Fruit fly (Drosophila melanogaster) whole organism, embryonic: ENCODE results near the gene stnB.

Experiments
- CG10274 ChIP-seq: fragments of 200-800 bp; sonication (Bioruptor generic); optimal IDR thresholded peaks from 3 replicates; lab custom pipeline; 2017; ENCODE audit warnings: missing biosample characterization, mild to moderate bottlenecking, missing genetic modification characterization
- CG11247 ChIP-seq: fragments of 200-800 bp; sonication (Bioruptor generic); IDR thresholded peaks from 2 replicates; pipeline ENCODE4 v1.3.6; 2022; ENCODE audit warnings: missing biosample characterization, missing genetic modification characterization
- CG11504 ChIP-seq: fragments of 200-800 bp; sonication (Bioruptor generic); optimal IDR thresholded peaks from 3 replicates; lab custom pipeline; 2019; ENCODE audit warnings: missing biosample characterization, mild to moderate bottlenecking, missing genetic modification characterization, moderate library complexity
- CG11695 ChIP-seq: fragments of 200-800 bp; sonication (Bioruptor generic); IDR thresholded peaks from 3 replicates; pipeline ENCODE4 v1.3.6; 2022; ENCODE audit warnings: missing biosample characterization, missing genetic modification characterization
- CG12104 ChIP-seq: fragments of 200-800 bp; sonication (Bioruptor generic); optimal IDR thresholded peaks from 3 replicates; lab custom pipeline; 2016; ENCODE audit warnings: missing biosample characterization, missing genetic modification characterization
- CG13424 ChIP-seq: fragments of 200-800 bp; sonication (Bioruptor generic); optimal IDR thresholded peaks from 2 replicates; lab custom pipeline; 2019; ENCODE audit warnings: missing biosample characterization, mild to moderate bottlenecking, missing genetic modification characterization, moderate library complexity
- CG13775 ChIP-seq: fragments of 200-800 bp; sonication (Bioruptor generic); optimal IDR thresholded peaks from 3 replicates; lab custom pipeline; 2017; ENCODE audit warnings: missing biosample characterization, mild to moderate bottlenecking, missing genetic modification characterization
- CG17186 ChIP-seq: fragments of 200-800 bp; sonication (Bioruptor generic); optimal IDR thresholded peaks from 3 replicates; lab custom pipeline; 2017; ENCODE audit warnings: missing biosample characterization, missing genetic modification reagents, missing genetic modification characterization
- CG17359 ChIP-seq: fragments of 200-800 bp; sonication (Bioruptor generic); optimal IDR thresholded peaks from 3 replicates; lab custom pipeline; 2018; ENCODE audit warnings: missing biosample characterization, mild to moderate bottlenecking, missing genetic modification characterization, moderate library complexity
- CG17829 ChIP-seq: fragments of 200-800 bp; optimal IDR thresholded peaks from 2 replicates; lab custom pipeline; 2019; ENCODE audit warnings: missing biosample characterization, mild to moderate bottlenecking, missing genetic modification characterization, moderate library complexity
- CG2116 ChIP-seq: fragments of 200-800 bp; sonication (Bioruptor generic); optimal IDR thresholded peaks from 3 replicates; lab custom pipeline; 2018; ENCODE audit warnings: missing biosample characterization, mild to moderate bottlenecking, missing genetic modification characterization
- CG2199 ChIP-seq: fragments of 200-800 bp; sonication (Bioruptor generic); IDR thresholded peaks from 3 replicates; pipeline ENCODE4 v1.3.6; 2022; ENCODE audit warnings: missing biosample characterization, missing genetic modification characterization
- CG2202 ChIP-seq: fragments of 200-800 bp; sonication (Bioruptor generic); optimal IDR thresholded peaks from 2 replicates; lab custom pipeline; 2018; ENCODE audit warnings: missing biosample characterization, mild to moderate bottlenecking, missing genetic modification characterization
- CG30020 ChIP-seq: fragments of 200-800 bp; optimal IDR thresholded peaks from 2 replicates; lab custom pipeline; 2019; ENCODE audit warnings: missing biosample characterization, mild to moderate bottlenecking, missing genetic modification characterization, moderate library complexity
- CG30431 ChIP-seq: fragments of 200-800 bp; sonication (Bioruptor generic); optimal IDR thresholded peaks from 2 replicates; lab custom pipeline; 2017; ENCODE audit warnings: missing biosample characterization, missing genetic modification characterization
- CG31224 ChIP-seq: fragments of 200-800 bp; sonication (Bioruptor generic); IDR thresholded peaks from 2 replicates; pipeline ENCODE4 v1.3.6; 2022; ENCODE audit warnings: missing biosample characterization, missing genetic modification characterization
- CG43689 ChIP-seq: fragments of 200-800 bp; sonication (Bioruptor generic); IDR thresholded peaks from 2 replicates; pipeline ENCODE4 v1.3.6; 2022; ENCODE audit warnings: missing biosample characterization, missing genetic modification characterization
- CG4424 ChIP-seq: fragments of 200-800 bp; sonication (Bioruptor generic); optimal IDR thresholded peaks from 3 replicates; lab custom pipeline; 2016; ENCODE audit warnings: missing biosample characterization, missing genetic modification characterization
- CG6689 ChIP-seq: fragments of 200-800 bp; sonication (Bioruptor generic); IDR thresholded peaks from 2 replicates; pipeline ENCODE4 v1.3.6; 2022; ENCODE audit warnings: missing biosample characterization, missing genetic modification characterization
- CG6813 ChIP-seq: fragments of 200-800 bp; sonication (Bioruptor generic); optimal IDR thresholded peaks from 2 replicates; lab custom pipeline; 2017; ENCODE audit warnings: missing biosample characterization, missing genetic modification characterization, mild to moderate bottlenecking, moderate library complexity, missing genetic modification reagents
- CG9437 ChIP-seq: fragments of 200-800 bp; sonication (Bioruptor generic); optimal IDR thresholded peaks from 2 replicates; lab custom pipeline; 2018; ENCODE audit warnings: missing biosample characterization, mild to moderate bottlenecking, missing genetic modification characterization
- CTCF ChIP-seq: fragments of 200-800 bp; sonication (Bioruptor generic); optimal IDR thresholded peaks from 2 replicates; lab custom pipeline; 2017; ENCODE audit warnings: missing biosample characterization, mild to moderate bottlenecking, missing genetic modification characterization, moderate library complexity
- D19A ChIP-seq: fragments of 200-800 bp; optimal IDR thresholded peaks from 3 replicates; lab custom pipeline; 2019; ENCODE audit warnings: missing biosample characterization, mild to moderate bottlenecking, missing genetic modification characterization, moderate library complexity
- ERR ChIP-seq: fragments of 200-800 bp; sonication (Bioruptor generic); optimal IDR thresholded peaks from 2 replicates; lab custom pipeline; 2016; ENCODE audit warnings: missing biosample characterization, missing genetic modification characterization
- Hmx ChIP-seq: fragments of 200-800 bp; sonication (Bioruptor generic); optimal IDR thresholded peaks from 2 replicates; lab custom pipeline; 2016; ENCODE audit warnings: missing biosample characterization, missing genetic modification characterization
- Kr ChIP-seq: fragments of 200-800 bp; sonication (Bioruptor generic); optimal IDR thresholded peaks from 2 replicates; lab custom pipeline; 2017; ENCODE audit warnings: missing biosample characterization, mild to moderate bottlenecking, missing genetic modification characterization
- Lim3 ChIP-seq: fragments of 200-800 bp; sonication (Bioruptor generic); IDR thresholded peaks from 2 replicates; pipeline ENCODE4 v1.3.6; 2022; ENCODE audit warnings: missing biosample characterization, missing genetic modification characterization
- MTF-1 ChIP-seq: fragments of 200-800 bp; sonication (Bioruptor generic); optimal IDR thresholded peaks from 2 replicates; lab custom pipeline; 2018; ENCODE audit warnings: missing biosample characterization, mild to moderate bottlenecking, missing genetic modification characterization, borderline replicate concordance
- Nf-YB ChIP-seq: fragments of 200-800 bp; sonication (Bioruptor generic); optimal IDR thresholded peaks from 3 replicates; lab custom pipeline; 2019; ENCODE audit warnings: missing biosample characterization, mild to moderate bottlenecking, missing genetic modification characterization, moderate library complexity
- Sry-δ ChIP-seq: fragments of 200-800 bp; sonication (Bioruptor generic); optimal IDR thresholded peaks from 2 replicates; lab custom pipeline; 2016; ENCODE audit warnings: missing biosample characterization, missing genetic modification characterization
- Xbp1 ChIP-seq: fragments of 200-800 bp; sonication (Bioruptor generic); optimal IDR thresholded peaks from 3 replicates; lab custom pipeline; 2016; ENCODE audit warnings: missing biosample characterization, mild to moderate bottlenecking, missing genetic modification characterization
- al ChIP-seq: fragments of 200-800 bp; sonication (Bioruptor generic); IDR thresholded peaks from 2 replicates; pipeline ENCODE4 v1.3.6; 2022; ENCODE audit warnings: missing biosample characterization, missing genetic modification characterization
- bigmax ChIP-seq: fragments of 200-800 bp; sonication (Bioruptor generic); optimal IDR thresholded peaks from 2 replicates; lab custom pipeline; 2018; ENCODE audit warnings: missing biosample characterization, mild to moderate bottlenecking, missing genetic modification characterization
- cas ChIP-seq: fragments of 200-800 bp; sonication (Bioruptor generic); IDR thresholded peaks from 2 replicates; pipeline ENCODE4 v1.3.6; 2022; ENCODE audit warnings: missing biosample characterization, missing genetic modification characterization
- crc ChIP-seq: fragments of 200-800 bp; sonication (Bioruptor generic); optimal IDR thresholded peaks from 2 replicates; lab custom pipeline; 2016; ENCODE audit warnings: missing biosample characterization, missing genetic modification characterization
- crol ChIP-seq: fragments of 200-800 bp; sonication (Bioruptor generic); IDR thresholded peaks from 2 replicates; pipeline ENCODE4 v1.3.6; 2022; ENCODE audit warnings: missing biosample characterization, missing genetic modification characterization
- disco-r ChIP-seq: fragments of 200-800 bp; sonication (Bioruptor generic); optimal IDR thresholded peaks from 2 replicates; lab custom pipeline; 2016; ENCODE audit warnings: missing biosample characterization, missing genetic modification characterization
- dmrt99B ChIP-seq: fragments of 200-800 bp; sonication (Bioruptor generic); optimal IDR thresholded peaks from 2 replicates; lab custom pipeline; 2018; ENCODE audit warnings: missing biosample characterization, mild to moderate bottlenecking, missing genetic modification characterization, moderate library complexity
- eve ChIP-seq, 2 experiments: fragments of >200 bp; optimal IDR thresholded peaks; 2 replicates each; lab custom pipeline; 2017; ENCODE audit warnings: missing biosample characterization in 2 of 2, missing genetic modification characterization in 2 of 2
- fd96Cb ChIP-seq: fragments of 200-800 bp; sonication (Bioruptor generic); optimal IDR thresholded peaks from 2 replicates; lab custom pipeline; 2018; ENCODE audit warnings: missing biosample characterization, mild to moderate bottlenecking, missing genetic modification characterization, moderate library complexity
- fru ChIP-seq: fragments of >200 bp; optimal IDR thresholded peaks from 2 replicates; lab custom pipeline; 2017
- gem ChIP-seq: fragments of 200-800 bp; sonication (Bioruptor generic); optimal IDR thresholded peaks from 2 replicates; lab custom pipeline; 2019; ENCODE audit warnings: missing biosample characterization, mild to moderate bottlenecking, missing genetic modification characterization, moderate library complexity
- gsb-n ChIP-seq: fragments of 200-800 bp; sonication (Bioruptor generic); optimal IDR thresholded peaks from 3 replicates; lab custom pipeline; 2018; ENCODE audit warnings: missing biosample characterization, mild to moderate bottlenecking, missing genetic modification characterization
- pan ChIP-seq, 4 experiments: fragments of >200 bp in 3 of 4; fragments of 200-800 bp in 1 of 4; sonication (Bioruptor generic) in 1 of 4; optimal IDR thresholded peaks in 3 of 4; IDR thresholded peaks in 1 of 4; 2 replicates each; pipeline versions ENCODE4 v1.3.6 to Lab custom; 2017 to 2022; ENCODE audit warnings: missing biosample characterization in 2 of 4, missing genetic modification characterization in 2 of 4, mixed read lengths in 1 of 4
- pfk ChIP-seq: fragments of 200-800 bp; sonication (Bioruptor generic); optimal IDR thresholded peaks from 2 replicates; lab custom pipeline; 2018; ENCODE audit warnings: missing biosample characterization, mild to moderate bottlenecking, missing genetic modification characterization, moderate library complexity
- pho ChIP-seq: fragments of 200-800 bp; sonication (Bioruptor generic); optimal IDR thresholded peaks from 2 replicates; lab custom pipeline; 2016; ENCODE audit warnings: missing biosample characterization, missing genetic modification characterization
- sc ChIP-seq, 3 experiments: fragments of >200 bp in 2 of 3; fragments of 200-800 bp in 1 of 3; sonication (Bioruptor generic) in 1 of 3; optimal IDR thresholded peaks; 2 replicates in 2 of 3; 3 replicates in 1 of 3; lab custom pipeline; 2017; ENCODE audit warnings: mild to moderate bottlenecking in 1 of 3, missing biosample characterization in 1 of 3, missing genetic modification characterization in 1 of 3, missing genetic modification reagents in 1 of 3
- sima ChIP-seq: fragments of 200-800 bp; sonication (Bioruptor generic); optimal IDR thresholded peaks from 2 replicates; lab custom pipeline; 2016; ENCODE audit warnings: missing biosample characterization, missing genetic modification characterization
- sisA ChIP-seq: fragments of 200-800 bp; sonication (Bioruptor generic); IDR thresholded peaks from 2 replicates; pipeline ENCODE4 v1.3.6; 2022; ENCODE audit warnings: missing biosample characterization, missing genetic modification characterization
- tio ChIP-seq: fragments of 200-800 bp; sonication (Bioruptor generic); optimal IDR thresholded peaks from 2 replicates; lab custom pipeline; 2017; ENCODE audit warnings: missing biosample characterization, missing genetic modification characterization, inconsistent platforms
- tna ChIP-seq: fragments of 200-800 bp; sonication (Bioruptor generic); IDR thresholded peaks from 2 replicates; pipeline ENCODE4 v1.3.6; 2022; ENCODE audit warnings: missing biosample characterization, missing genetic modification characterization; ENCODE audit not compliant: partially characterized antibody
- tup ChIP-seq: fragments of 200-800 bp; sonication (Bioruptor generic); optimal IDR thresholded peaks from 2 replicates; lab custom pipeline; 2016; ENCODE audit warnings: missing biosample characterization, mild to moderate bottlenecking, missing genetic modification characterization, moderate library complexity

Gene stnB

dm6 chrX:23013208-23013607 lies 8.8 kb upstream of the stnB start, which contains the start of the genes Rab21 and Coa7 (continued):
- no peak for TF ChIP-seq fd96Cb (tag; lab: Kevin White, UChicago)
- TF ChIP-seq CG2199, result no peak
- no peak for TF ChIP-seq CG12104 (GFP tag; lab: Kevin White, UChicago)
- no peak for TF ChIP-seq CTCF (GFP tag; lab: Kevin White, UChicago)
- TF ChIP-seq MTF-1 (GFP tag; lab: Kevin White, UChicago), result no peak
- TF ChIP-seq sima (GFP tag; lab: Kevin White, UChicago), result no peak
- TF ChIP-seq gsb-n (tag; lab: Kevin White, UChicago), result no peak
- TF ChIP-seq CG6813, result no peak
- TF ChIP-seq CG10274, result no peak
- TF ChIP-seq CG13424 (tag; lab: Kevin White, UChicago), result no peak
- TF ChIP-seq bigmax (GFP tag; lab: Kevin White, UChicago), result no peak
- no peak for TF ChIP-seq Kr (GFP tag; lab: Kevin White, UChicago)
- TF ChIP-seq crc (GFP tag; lab: Kevin White, UChicago), result no peak
- no peak for TF ChIP-seq CG13775 (GFP tag; lab: Kevin White, UChicago)
- no peak for TF ChIP-seq pfk
- TF ChIP-seq CG2202 (tag; lab: Kevin White, UChicago), result no peak
- no peak for TF ChIP-seq fru (lab: Kevin White, UChicago)
- no peak for TF ChIP-seq Hmx (GFP tag; lab: Kevin White, UChicago)
- no peak for TF ChIP-seq CG43689 (GFP tag; lab: Robert Waterston, UW)
- peak; percentile 12 for TF ChIP-seq CG17829 (tag; lab: Kevin White, UChicago)
- peak; percentile 16 for TF ChIP-seq gem
- TF ChIP-seq tna (GFP tag; lab: Robert Waterston, UW), result peak; percentile 91
- no peak for TF ChIP-seq CG17359 (tag; lab: Kevin White, UChicago)
- TF ChIP-seq CG11695 (GFP tag; lab: Robert Waterston, UW), result no peak
- TF ChIP-seq ERR (GFP tag; lab: Kevin White, UChicago), result no peak
- TF ChIP-seq Nf-YB, result no peak
- TF ChIP-seq Sry-δ (GFP tag; lab: Kevin White, UChicago), result peak; percentile 88
- no peak for TF ChIP-seq tio (GFP tag; lab: Kevin White, UChicago)
- TF ChIP-seq sc (optimal IDR thresholded peaks at IDR 0.05; lab: Kevin White, UChicago), result no peak
- TF ChIP-seq sc (GFP tag; optimal IDR thresholded peaks at IDR 0.05; lab: Kevin White, UChicago), result no peak
- TF ChIP-seq tup (GFP tag; lab: Kevin White, UChicago), result no peak
- TF ChIP-seq CG31224, result no peak
- no peak for TF ChIP-seq D19A
- TF ChIP-seq Xbp1, result peak; percentile 7
- TF ChIP-seq CG2116 (GFP tag; lab: Kevin White, UChicago), result peak; percentile 76
- TF ChIP-seq disco-r, result no peak
- no peak for TF ChIP-seq CG6689 (GFP tag; lab: Robert Waterston, UW)
- peak; percentile 32 for TF ChIP-seq pho (GFP tag; lab: Kevin White, UChicago)
- no peak for TF ChIP-seq CG4424 (GFP tag; lab: Kevin White, UChicago)
- TF ChIP-seq CG11247 (GFP tag; lab: Robert Waterston, UW), result no peak
- TF ChIP-seq crol (GFP tag; lab: Robert Waterston, UW), result no peak
- TF ChIP-seq sisA (GFP tag; lab: Robert Waterston, UW), result no peak
- no peak for TF ChIP-seq CG9437 (GFP tag; lab: Kevin White, UChicago)
- TF ChIP-seq pan (optimal IDR thresholded peaks at IDR 0.05; lab: Kevin White, UChicago), result no peak
- TF ChIP-seq pan (GFP tag; optimal IDR thresholded peaks at IDR 0.05 in 1 of 2, IDR thresholded peaks at IDR 0.05 in 1 of 2), result no peak
- TF ChIP-seq CG30431 (GFP tag; lab: Kevin White, UChicago), result no peak
- no peak for TF ChIP-seq cas (GFP tag; lab: Robert Waterston, UW)
- no peak for TF ChIP-seq Lim3
- TF ChIP-seq al (GFP tag; lab: Robert Waterston, UW), result 0 out of 2 replicates have a peak, but pooled peaks have one; percentile 8
- TF ChIP-seq CG17186, result peak; percentile 6
- TF ChIP-seq CG30020 (tag; lab: Kevin White, UChicago), result peak; percentile 51
- TF ChIP-seq CG11504 (tag; lab: Kevin White, UChicago), result no peak
- TF ChIP-seq eve (GFP tag; optimal IDR thresholded peaks at IDR 0.05; lab: Kevin White, UChicago), result no peak
- TF ChIP-seq dmrt99B (tag; lab: Kevin White, UChicago), result no peak
